Worm (Caenorhabditis elegans) whole organism, young adult: Measurements from ENCODE around the gene gss-1.

Experiments
- B0336.3 ChIP-seq: fragments of 200-800 bp; sonication (Bioruptor generic); IDR thresholded peaks from 2 replicates; pipeline ENCODE4 v1.3.6; 2022; ENCODE audit warnings: missing genetic modification characterization, missing compliant biosample characterization
- F55B11.4 ChIP-seq: sonication (generic microtip); optimal IDR thresholded peaks from 2 replicates; lab custom pipeline; 2016; ENCODE audit warnings: missing compliant biosample characterization, missing genetic modification characterization, borderline replicate concordance; ENCODE audit not compliant: insufficient read depth
- F57C9.4 ChIP-seq: sonication (generic microtip); optimal IDR thresholded peaks from 2 replicates; lab custom pipeline; 2017; ENCODE audit warnings: mild to moderate bottlenecking, missing genetic modification characterization, missing compliant biosample characterization
- K11D2.4 ChIP-seq: fragments of 200-800 bp; sonication (Bioruptor generic); IDR thresholded peaks from 2 replicates; pipeline ENCODE4 v1.3.6; 2022; ENCODE audit warnings: missing genetic modification reagents, missing genetic modification characterization, missing compliant biosample characterization
- T26A5.8 ChIP-seq: sonication (generic microtip); optimal IDR thresholded peaks from 2 replicates; lab custom pipeline; 2016; ENCODE audit warnings: missing genetic modification characterization, missing compliant biosample characterization
- Y56A3A.18 ChIP-seq: fragments of 200-800 bp; sonication (Bioruptor generic); IDR thresholded peaks from 2 replicates; pipeline ENCODE4 v1.3.6; 2022; ENCODE audit warnings: missing genetic modification reagents, missing genetic modification characterization, missing compliant biosample characterization
- Y95B8A.8 ChIP-seq: fragments of 200-800 bp; sonication (Bioruptor generic); IDR thresholded peaks from 2 replicates; pipeline ENCODE4 v1.3.6; 2022; ENCODE audit warnings: missing genetic modification reagents, missing genetic modification characterization, missing compliant biosample characterization
- ama-1 ChIP-seq, 3 experiments: fragments of 150-350 bp in 1 of 3; sonication (generic microtip) in 2 of 3; optimal IDR thresholded peaks; 2 replicates each; lab custom pipeline; 2014 to 2018; ENCODE audit warnings: missing biosample characterization in 2 of 3, missing genetic modification characterization in 2 of 3, missing genetic modification reagents in 2 of 3
- aptf-3 ChIP-seq: fragments of 200-800 bp; sonication (Bioruptor generic); IDR thresholded peaks from 2 replicates; pipeline ENCODE4 v1.3.6; 2022; ENCODE audit warnings: missing genetic modification characterization, missing compliant biosample characterization
- bed-1 ChIP-seq: fragments of 200-800 bp; sonication (Bioruptor generic); IDR thresholded peaks from 2 replicates; pipeline ENCODE4 v1.3.6; 2022; ENCODE audit warnings: missing genetic modification reagents, missing genetic modification characterization, missing compliant biosample characterization
- cebp-1 ChIP-seq, 2 experiments: fragments of 200-800 bp in 1 of 2; sonication (Bioruptor generic) in 1 of 2; sonication (generic microtip) in 1 of 2; IDR thresholded peaks in 1 of 2; optimal IDR thresholded peaks in 1 of 2; 2 replicates each; pipeline versions ENCODE4 v1.3.6 to Lab custom; 2017 to 2022; ENCODE audit warnings: missing compliant biosample characterization in 2 of 2, missing genetic modification characterization in 2 of 2, mild to moderate bottlenecking in 1 of 2, missing genetic modification reagents in 1 of 2, moderate library complexity in 1 of 2
- ceh-40 ChIP-seq: fragments of 200-800 bp; sonication (Bioruptor generic); IDR thresholded peaks from 2 replicates; pipeline ENCODE4 v1.3.6; 2022; ENCODE audit warnings: missing genetic modification characterization, missing compliant biosample characterization
- egl-18 ChIP-seq: fragments of 200-800 bp; sonication (Bioruptor generic); IDR thresholded peaks from 2 replicates; pipeline ENCODE4 v1.3.6; 2022; ENCODE audit warnings: missing genetic modification reagents, missing genetic modification characterization, missing compliant biosample characterization
- egrh-3 ChIP-seq: fragments of 200-800 bp; sonication (Bioruptor generic); IDR thresholded peaks from 2 replicates; pipeline ENCODE4 v1.3.6; 2022; ENCODE audit warnings: missing genetic modification reagents, missing genetic modification characterization, missing compliant biosample characterization
- hsf-1 ChIP-seq: fragments of 200-800 bp; sonication (Bioruptor generic); IDR thresholded peaks from 2 replicates; pipeline ENCODE4 v1.3.6; 2022; ENCODE audit warnings: missing genetic modification reagents, missing genetic modification characterization, missing compliant biosample characterization
- let-607 ChIP-seq, 2 experiments: fragments of 200-800 bp in 1 of 2; sonication (Bioruptor generic) in 1 of 2; sonication (generic microtip) in 1 of 2; optimal IDR thresholded peaks; 2 replicates each; lab custom pipeline; 2016 to 2018; ENCODE audit warnings: mild to moderate bottlenecking in 2 of 2, missing compliant biosample characterization in 2 of 2, missing genetic modification characterization in 2 of 2, moderate library complexity in 2 of 2, missing genotype in 1 of 2
- lin-26 ChIP-seq: fragments of 200-800 bp; sonication (Bioruptor generic); IDR thresholded peaks from 2 replicates; pipeline ENCODE4 v1.3.6; 2022; ENCODE audit warnings: missing genetic modification reagents, missing genetic modification characterization, missing compliant biosample characterization
- lin-54 ChIP-seq: fragments of 200-800 bp; sonication (Bioruptor generic); optimal IDR thresholded peaks from 2 replicates; lab custom pipeline; 2018; ENCODE audit warnings: mild to moderate bottlenecking, missing genetic modification characterization, missing compliant biosample characterization
- lsl-1 ChIP-seq: fragments of 200-800 bp; sonication (Bioruptor generic); optimal IDR thresholded peaks from 2 replicates; lab custom pipeline; 2018; ENCODE audit warnings: mild to moderate bottlenecking, missing genetic modification characterization, moderate library complexity, missing compliant biosample characterization
- madf-6 ChIP-seq: fragments of 200-800 bp; sonication (Bioruptor generic); IDR thresholded peaks from 2 replicates; pipeline ENCODE4 v1.3.6; 2022; ENCODE audit warnings: missing genetic modification reagents, missing genetic modification characterization, missing compliant biosample characterization
- madf-8 ChIP-seq: fragments of 200-800 bp; sonication (Bioruptor generic); conservative IDR thresholded peaks from 2 replicates; pipeline ENCODE4 v1.3.6; 2022; ENCODE audit warnings: missing genetic modification reagents, missing genetic modification characterization, missing compliant biosample characterization
- nfya-2 ChIP-seq: fragments of 200-800 bp; sonication (Bioruptor generic); IDR thresholded peaks from 2 replicates; pipeline ENCODE4 v1.3.6; 2022; ENCODE audit warnings: missing genetic modification reagents, missing genetic modification characterization, missing compliant biosample characterization
- pbrm-1 ChIP-seq: fragments of 200-800 bp; sonication (Bioruptor generic); IDR thresholded peaks from 2 replicates; pipeline ENCODE4 v1.3.6; 2022; ENCODE audit warnings: missing genetic modification reagents, missing genetic modification characterization, missing compliant biosample characterization
- pha-4 ChIP-seq: fragments of 150-350 bp; sonication (generic microtip); optimal IDR thresholded peaks from 2 replicates; lab custom pipeline; 2014; ENCODE audit warnings: missing biosample characterization, missing genetic modification reagents, missing genetic modification characterization
- rcor-1 ChIP-seq: fragments of 200-800 bp; sonication (Bioruptor generic); IDR thresholded peaks from 2 replicates; pipeline ENCODE4 v1.3.6; 2022; ENCODE audit warnings: missing genetic modification reagents, missing genetic modification characterization, missing compliant biosample characterization
- sea-2 ChIP-seq: fragments of 200-800 bp; sonication (Bioruptor generic); IDR thresholded peaks from 2 replicates; pipeline ENCODE4 v1.3.6; 2022; ENCODE audit warnings: missing genetic modification characterization, missing compliant biosample characterization
- snpc-1.3 ChIP-seq: sonication (generic microtip); optimal IDR thresholded peaks from 2 replicates; lab custom pipeline; 2017; ENCODE audit warnings: missing genetic modification characterization, mild to moderate bottlenecking, missing compliant biosample characterization, antibody characterized with exemption, moderate library complexity, missing genotype, missing genetic modification reagents; ENCODE audit not compliant: insufficient read depth
- snpc-3.4 ChIP-seq: sonication (generic microtip); optimal IDR thresholded peaks from 2 replicates; lab custom pipeline; 2017; ENCODE audit warnings: missing genetic modification characterization, mild to moderate bottlenecking, missing compliant biosample characterization, antibody characterized with exemption, moderate library complexity, missing genotype, missing genetic modification reagents
- tbp1 ChIP-seq: fragments of 200-800 bp; sonication (Bioruptor generic); optimal IDR thresholded peaks from 2 replicates; lab custom pipeline; 2018; ENCODE audit warnings: mild to moderate bottlenecking, missing genetic modification characterization, missing compliant biosample characterization
- zfh-2 ChIP-seq: fragments of 200-800 bp; sonication (Bioruptor generic); conservative IDR thresholded peaks from 2 replicates; pipeline ENCODE4 v1.3.6; 2022; ENCODE audit warnings: missing genetic modification reagents, missing genetic modification characterization, missing compliant biosample characterization
- ztf-25 ChIP-seq: fragments of 200-800 bp; sonication (Bioruptor generic); IDR thresholded peaks from 2 replicates; pipeline ENCODE4 v1.3.6; 2022; ENCODE audit warnings: missing genetic modification reagents, missing genetic modification characterization, missing compliant biosample characterization
- ztf-3 ChIP-seq: fragments of 200-800 bp; sonication (Bioruptor generic); optimal IDR thresholded peaks from 2 replicates; lab custom pipeline; 2018; ENCODE audit warnings: mild to moderate bottlenecking, missing genetic modification characterization, missing compliant biosample characterization

Gene gss-1

ce11 chrII:9436009-9436408, 19.8 kb upstream of the gss-1 start, which contains the start of gene kin-16:
Gene kin-16, minus strand, starts transcription at chrII:9436109.
- TF ChIP-seq K11D2.4 (GFP tag; lab: Robert Waterston, UW), result no peak
- no peak for TF ChIP-seq nfya-2 (GFP tag; lab: Robert Waterston, UW)
- TF ChIP-seq Y95B8A.8 (GFP tag; lab: Robert Waterston, UW), result no peak
- no peak for TF ChIP-seq aptf-3 (GFP tag; lab: Robert Waterston, UW)
- no peak for TF ChIP-seq F57C9.4
- TF ChIP-seq F55B11.4 (tag; lab: Kevin White, UChicago), result no peak
- no peak for TF ChIP-seq lin-26 (GFP tag; lab: Robert Waterston, UW)

ce11 chrII:9433609-9434008, 17.4 kb upstream of the gss-1 start, which contains the start of gene kin-15:
Gene kin-15, minus strand, starts transcription at chrII:9433709.
- TF ChIP-seq B0336.3 (no peak), madf-6 (GFP tag; lab: Robert Waterston, UW) (no peak), let-607 (tag; optimal IDR thresholded peaks at IDR 0.05; lab: Kevin White, UChicago) (no peak), tbp1 (no peak), Y56A3A.18 (GFP tag; lab: Robert Waterston, UW) (no peak), F57C9.4 (no peak)
- TF ChIP-seq, all 124 proteins: peak for 0

- TF ChIP-seq pha-4 (tag; lab: Kevin White, UChicago), result no peak
- no peak for TF ChIP-seq pbrm-1 (GFP tag; lab: Robert Waterston, UW)
- TF ChIP-seq sea-2, result no peak
These were observed 14.9 kb upstream of the gss-1 start for ce11 chrII:9431119-9431518.

- no peak for TF ChIP-seq zfh-2 (GFP tag; lab: Robert Waterston, UW)
- no peak for TF ChIP-seq cebp-1 (GFP tag; IDR thresholded peaks at IDR 0.05; lab: Robert Waterston, UW)
- no peak for TF ChIP-seq cebp-1 (tag; optimal IDR thresholded peaks at IDR 0.05; lab: Kevin White, UChicago)
- no peak for TF ChIP-seq T26A5.8 (tag; lab: Kevin White, UChicago)
- no peak for TF ChIP-seq lsl-1 (GFP tag; lab: Kevin White, UChicago)
- no peak for TF ChIP-seq ceh-40 (GFP tag; lab: Robert Waterston, UW)
- TF ChIP-seq K11D2.4 (GFP tag; lab: Robert Waterston, UW), result no peak
- TF ChIP-seq lin-54 (GFP tag; lab: Kevin White, UChicago), result no peak
- no peak for TF ChIP-seq ama-1 (optimal IDR thresholded peaks at IDR 0.05; lab: Kevin White, UChicago)
- no peak for TF ChIP-seq ama-1 (GFP tag; optimal IDR thresholded peaks at IDR 0.05; lab: Kevin White, UChicago)
- no peak for TF ChIP-seq snpc-3.4 (tag; lab: Kevin White, UChicago)
- no peak for TF ChIP-seq madf-8 (GFP tag; lab: Robert Waterston, UW)
- TF ChIP-seq B0336.3, result no peak
- TF ChIP-seq bed-1 (GFP tag; lab: Robert Waterston, UW), result no peak
- TF ChIP-seq ztf-3, result no peak
- TF ChIP-seq ztf-25 (GFP tag; lab: Robert Waterston, UW), result no peak
- TF ChIP-seq hsf-1 (GFP tag; lab: Robert Waterston, UW), result no peak
- TF ChIP-seq egl-18 (GFP tag; lab: Robert Waterston, UW), result no peak
- no peak for TF ChIP-seq rcor-1 (GFP tag; lab: Robert Waterston, UW)
- TF ChIP-seq snpc-1.3 (tag; lab: Kevin White, UChicago), result no peak
- no peak for TF ChIP-seq lin-26 (GFP tag; lab: Robert Waterston, UW)
- no peak for TF ChIP-seq egrh-3 (GFP tag; lab: Robert Waterston, UW)
These were observed 11.4 kb upstream of the gss-1 start, which contains the start of gene M176.5 for ce11 chrII:9427644-9428043. Gene M176.5, minus strand, starts transcription at chrII:9427744.
